Worm (Caenorhabditis elegans): Measurements from ENCODE around the gene srh-237.

The srh-237 gene

DNA sequence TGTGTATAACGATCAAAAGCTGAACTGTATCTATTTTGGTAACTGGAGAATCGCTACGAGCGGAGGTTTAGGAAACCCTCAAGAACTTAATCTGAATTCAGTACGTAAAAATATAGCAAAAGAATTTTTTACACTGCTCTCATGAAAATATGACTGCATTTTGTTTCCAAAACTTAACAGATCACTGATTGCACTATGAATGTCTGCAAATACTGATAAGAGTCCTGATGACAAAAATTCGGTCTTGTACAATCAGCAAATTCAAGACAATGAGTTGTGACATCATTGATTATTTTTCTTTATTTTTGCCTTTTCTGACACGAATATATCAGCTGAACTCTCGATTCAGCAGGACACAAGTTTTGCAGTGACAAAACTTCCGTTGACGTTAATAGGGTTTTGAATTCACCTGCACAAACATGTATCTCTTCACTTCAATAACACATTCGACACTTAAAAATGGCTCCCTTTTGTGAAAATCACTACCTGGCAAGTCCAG, at the start of gene srh-237:
Gene srh-237, plus strand, starts transcription at position 449 of the 499 bp plus-strand sequence.
- TF ChIP-seq flt-1 (GFP tag; IDR thresholded peaks at IDR 0.05) (no peak), med-1 (GFP tag; optimal IDR thresholded peaks at IDR 0.05; ENCODE audit: insufficient read depth) (no peak), ref-1 (GFP tag; conservative IDR thresholded peaks at IDR 0.05) (no peak), T22C8.4 (GFP tag; IDR thresholded peaks at IDR 0.05) (no peak), ztf-29 (GFP tag; IDR thresholded peaks at IDR 0.05) (no peak), klf-2 (GFP tag; conservative IDR thresholded peaks at IDR 0.05) (no peak), cog-1 (tag; optimal IDR thresholded peaks at IDR 0.05) (no peak), tab-1 (GFP tag; IDR thresholded peaks at IDR 0.05) (no peak), ztf-23 (GFP tag; IDR thresholded peaks at IDR 0.05) (no peak)

DNA sequence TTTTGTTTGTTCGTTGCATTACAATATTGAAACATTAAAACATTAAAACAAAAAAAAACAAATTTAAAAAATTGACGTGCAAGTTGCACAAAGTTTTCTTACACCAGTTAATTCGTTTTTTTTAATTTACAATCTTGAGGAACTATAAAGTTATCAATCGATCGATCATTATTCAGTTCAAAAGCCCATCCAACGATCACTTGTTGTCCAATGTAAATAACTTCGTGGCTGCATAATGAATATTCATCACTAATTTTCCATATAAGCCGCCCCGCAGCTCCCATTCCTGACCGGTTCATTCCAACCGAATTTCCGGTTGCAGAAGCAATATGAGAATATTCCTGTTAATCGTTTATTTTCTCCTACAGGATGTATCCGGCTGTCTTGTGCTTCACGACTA, 47.9 kb upstream of the srh-237 start, which contains the start of gene hpo-33:
Gene hpo-33, plus strand, starts transcription at position 301 of the 400 bp plus-strand sequence.
- TF ChIP-seq klf-2 (GFP tag; conservative IDR thresholded peaks at IDR 0.05), result no peak
- no peak for TF ChIP-seq T22C8.4 (GFP tag; IDR thresholded peaks at IDR 0.05)
- no peak for TF ChIP-seq ztf-23 (GFP tag; IDR thresholded peaks at IDR 0.05)
- TF ChIP-seq tab-1 (GFP tag; IDR thresholded peaks at IDR 0.05), result no peak
- TF ChIP-seq flt-1 (GFP tag; IDR thresholded peaks at IDR 0.05), result no peak
- no peak for TF ChIP-seq cog-1 (tag; optimal IDR thresholded peaks at IDR 0.05)
- no peak for TF ChIP-seq ref-1 (GFP tag; conservative IDR thresholded peaks at IDR 0.05)
- no peak for TF ChIP-seq ztf-29 (GFP tag; IDR thresholded peaks at IDR 0.05)
- TF ChIP-seq med-1 (GFP tag; optimal IDR thresholded peaks at IDR 0.05; ENCODE audit: insufficient read depth), result no peak

DNA sequence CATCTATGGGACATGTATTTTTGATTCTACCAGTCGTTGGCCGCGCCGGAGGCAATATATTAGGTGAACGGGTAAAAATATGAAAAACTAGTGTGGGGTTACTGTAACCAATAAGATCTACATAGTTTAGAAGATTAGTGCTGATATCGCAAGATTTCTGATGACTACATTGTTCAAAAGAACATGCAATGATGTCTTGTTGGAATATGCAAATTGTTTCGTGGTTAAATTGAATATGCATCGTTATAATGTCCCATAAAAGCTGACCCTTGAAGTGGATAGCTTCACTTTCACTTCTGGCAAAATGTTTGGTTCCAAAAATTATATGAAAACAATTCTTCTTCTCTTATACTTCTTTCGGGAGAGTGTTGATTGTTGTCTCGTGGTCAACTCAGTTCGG, 45.7 kb upstream of the srh-237 start, which contains the start of gene F28B1.2:
Gene F28B1.2, plus strand, starts transcription at position 301 of the 400 bp plus-strand sequence.
- TF ChIP-seq T22C8.4 (GFP tag; IDR thresholded peaks at IDR 0.05) (no peak), ztf-29 (GFP tag; IDR thresholded peaks at IDR 0.05) (no peak), cog-1 (tag; optimal IDR thresholded peaks at IDR 0.05) (no peak), klf-2 (GFP tag; conservative IDR thresholded peaks at IDR 0.05) (no peak), ztf-23 (GFP tag; IDR thresholded peaks at IDR 0.05) (no peak), med-1 (GFP tag; optimal IDR thresholded peaks at IDR 0.05; ENCODE audit: insufficient read depth) (no peak), flt-1 (GFP tag; IDR thresholded peaks at IDR 0.05) (no peak), ref-1 (GFP tag; conservative IDR thresholded peaks at IDR 0.05) (no peak), tab-1 (GFP tag; IDR thresholded peaks at IDR 0.05) (no peak)

DNA sequence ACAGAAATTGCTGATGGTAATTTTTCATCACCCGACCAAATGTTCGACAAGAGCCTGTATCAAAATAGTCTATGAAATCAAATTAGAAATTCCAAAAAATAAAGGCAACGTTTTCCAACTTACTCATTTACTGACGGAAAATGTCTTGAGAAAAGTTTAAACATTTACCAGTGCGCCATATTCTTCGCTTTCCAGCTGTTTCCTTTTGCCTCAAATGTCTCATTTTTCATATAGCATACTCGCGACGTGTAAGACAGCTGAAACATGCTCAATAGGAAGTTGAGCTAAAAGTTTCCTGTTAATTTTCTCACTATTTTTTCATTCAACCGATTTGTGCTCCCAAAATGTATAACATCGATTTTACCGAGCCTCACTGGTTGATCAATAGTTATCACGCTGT, 30.2 kb upstream of the srh-237 start, which contains the start of gene sri-66:
Gene sri-66, plus strand, starts transcription at position 301 of the 400 bp plus-strand sequence.
- TF ChIP-seq med-1 (GFP tag; optimal IDR thresholded peaks at IDR 0.05; ENCODE audit: insufficient read depth) (no peak), tab-1 (GFP tag; IDR thresholded peaks at IDR 0.05) (no peak), cog-1 (tag; optimal IDR thresholded peaks at IDR 0.05) (no peak), klf-2 (GFP tag; conservative IDR thresholded peaks at IDR 0.05) (no peak)

DNA sequence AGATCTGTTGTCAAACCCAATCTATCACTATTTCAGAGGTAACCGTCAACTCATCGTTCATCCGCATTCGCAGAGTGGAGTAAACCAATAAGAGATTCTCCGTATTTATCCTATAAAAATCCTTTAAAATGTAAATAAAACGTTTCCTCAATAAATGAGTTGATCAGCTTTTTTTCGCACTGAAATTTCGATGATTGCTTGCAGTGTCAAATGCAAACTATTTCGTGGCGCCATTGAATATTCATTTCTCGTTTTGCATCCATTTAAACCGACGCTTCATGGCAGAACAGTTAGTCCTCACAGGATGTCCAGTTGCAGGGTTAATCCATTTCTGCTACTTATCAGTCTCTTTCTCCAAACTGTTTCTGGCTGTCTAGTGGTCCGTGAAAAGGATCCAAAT, 28.6 kb upstream of the srh-237 start, which contains the start of gene F28B1.9:
Gene F28B1.9, plus strand, starts transcription at position 301 of the 400 bp plus-strand sequence.
- no peak for TF ChIP-seq tab-1 (GFP tag; IDR thresholded peaks at IDR 0.05)
- TF ChIP-seq ref-1 (GFP tag; conservative IDR thresholded peaks at IDR 0.05), result no peak
- TF ChIP-seq med-1 (GFP tag; optimal IDR thresholded peaks at IDR 0.05; ENCODE audit: insufficient read depth), result no peak

DNA sequence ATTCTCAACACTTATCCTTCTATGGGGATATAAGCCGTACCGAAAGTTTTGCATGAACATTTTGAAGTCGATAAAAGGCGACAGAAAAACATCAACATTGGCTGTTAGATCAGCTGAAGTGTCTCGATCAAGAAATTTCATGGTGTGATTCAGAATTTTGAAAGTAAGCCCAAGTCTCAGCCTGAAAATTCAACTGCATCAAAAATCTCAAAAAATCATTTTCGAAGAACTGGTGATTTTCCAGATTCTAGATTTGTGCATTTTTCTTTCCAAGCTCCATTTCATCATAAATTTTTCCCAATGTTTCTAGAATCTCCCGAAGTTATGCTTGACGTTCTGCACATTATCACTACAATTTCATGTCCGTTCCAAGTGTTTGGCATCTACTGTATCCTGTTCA, 25.5 kb upstream of the srh-237 start, which contains the start of gene srh-255:
Gene srh-255, plus strand, starts transcription at position 301 of the 400 bp plus-strand sequence.
- TF ChIP-seq ztf-23 (GFP tag; IDR thresholded peaks at IDR 0.05) (no peak), klf-2 (GFP tag; conservative IDR thresholded peaks at IDR 0.05) (no peak)

DNA sequence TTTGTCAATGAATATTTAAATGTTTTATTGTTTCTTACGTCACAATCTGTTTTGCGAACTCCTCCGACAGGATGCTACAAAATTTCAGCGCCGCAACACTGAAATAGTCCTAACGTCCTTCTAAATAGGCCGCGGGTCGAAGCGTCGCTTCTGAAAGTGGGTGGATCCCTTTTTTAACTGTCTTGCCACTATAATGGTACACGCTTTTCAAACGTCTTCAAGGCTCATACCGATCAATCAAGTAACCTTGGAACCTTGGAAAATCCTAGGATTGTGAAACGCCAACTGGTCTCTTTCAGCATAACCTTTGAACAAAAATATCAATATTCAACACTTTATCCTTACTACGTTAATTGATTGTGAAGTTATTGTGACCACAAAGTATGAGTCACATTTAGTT, 23.5 kb upstream of the srh-237 start:
- TF ChIP-seq ztf-29 (GFP tag; IDR thresholded peaks at IDR 0.05), result no peak
- TF ChIP-seq T22C8.4 (GFP tag; IDR thresholded peaks at IDR 0.05), result no peak
- TF ChIP-seq ztf-23 (GFP tag; IDR thresholded peaks at IDR 0.05), result no peak
- no peak for TF ChIP-seq klf-2 (GFP tag; conservative IDR thresholded peaks at IDR 0.05)
- TF ChIP-seq med-1 (GFP tag; optimal IDR thresholded peaks at IDR 0.05; ENCODE audit: insufficient read depth), result no peak
- TF ChIP-seq tab-1 (GFP tag; IDR thresholded peaks at IDR 0.05), result no peak
- TF ChIP-seq cog-1 (tag; optimal IDR thresholded peaks at IDR 0.05), result no peak
- no peak for TF ChIP-seq ref-1 (GFP tag; conservative IDR thresholded peaks at IDR 0.05)
- TF ChIP-seq flt-1 (GFP tag; IDR thresholded peaks at IDR 0.05), result no peak

DNA sequence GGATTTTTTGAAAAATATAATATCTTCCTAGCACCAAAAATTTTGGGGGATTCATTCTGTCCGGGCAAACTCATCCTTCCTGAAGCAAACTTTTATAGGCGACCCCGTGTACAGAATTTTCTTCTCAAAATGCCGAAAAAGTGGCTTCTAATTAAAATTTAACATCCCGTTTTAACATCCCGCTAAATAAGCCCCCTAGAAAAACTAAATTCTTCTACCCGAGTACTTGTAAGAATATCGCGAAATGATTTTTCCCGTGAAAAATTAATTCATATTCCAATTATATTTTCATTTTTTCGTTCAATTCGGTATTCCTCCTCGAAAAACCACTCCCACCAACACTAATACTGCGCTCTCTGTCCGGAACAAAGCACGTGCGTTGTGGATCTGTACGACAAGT, 21.3 kb upstream of the srh-237 start, which contains the start of gene T05E12.8:
Gene T05E12.8, plus strand, starts transcription at position 301 of the 400 bp plus-strand sequence.
- TF ChIP-seq flt-1 (GFP tag; IDR thresholded peaks at IDR 0.05) (no peak), klf-2 (GFP tag; conservative IDR thresholded peaks at IDR 0.05) (no peak), ztf-29 (GFP tag; IDR thresholded peaks at IDR 0.05) (no peak), ztf-23 (GFP tag; IDR thresholded peaks at IDR 0.05) (no peak), ref-1 (GFP tag; conservative IDR thresholded peaks at IDR 0.05) (no peak), T22C8.4 (GFP tag; IDR thresholded peaks at IDR 0.05) (no peak), tab-1 (GFP tag; IDR thresholded peaks at IDR 0.05) (no peak), med-1 (GFP tag; optimal IDR thresholded peaks at IDR 0.05; ENCODE audit: insufficient read depth) (no peak), cog-1 (tag; optimal IDR thresholded peaks at IDR 0.05) (no peak)

DNA sequence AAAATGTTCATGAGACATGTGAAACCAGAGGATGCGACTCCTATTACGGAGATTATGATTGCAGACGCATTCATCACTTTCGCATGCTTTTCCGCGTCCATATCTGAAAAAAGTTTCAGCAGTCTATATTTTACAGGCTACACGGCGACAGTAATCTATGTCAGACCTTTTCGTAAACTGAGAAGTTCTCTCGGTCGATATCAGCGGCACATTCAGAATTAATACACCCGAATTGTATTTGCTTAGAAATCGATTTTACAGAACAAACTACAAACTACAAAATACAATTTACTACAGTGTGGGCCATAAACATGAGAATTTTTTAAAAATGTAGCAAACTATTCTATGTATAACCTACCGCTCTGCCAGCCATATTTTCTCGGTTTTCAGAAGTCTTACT, 18.6 kb upstream of the srh-237 start, which contains the start of gene srbc-14:
Gene srbc-14, minus strand, starts transcription at position 101 of the 400 bp plus-strand sequence.
- TF ChIP-seq T22C8.4 (GFP tag; IDR thresholded peaks at IDR 0.05) (no peak), ztf-23 (GFP tag; IDR thresholded peaks at IDR 0.05) (no peak), tab-1 (GFP tag; IDR thresholded peaks at IDR 0.05) (no peak)

DNA sequence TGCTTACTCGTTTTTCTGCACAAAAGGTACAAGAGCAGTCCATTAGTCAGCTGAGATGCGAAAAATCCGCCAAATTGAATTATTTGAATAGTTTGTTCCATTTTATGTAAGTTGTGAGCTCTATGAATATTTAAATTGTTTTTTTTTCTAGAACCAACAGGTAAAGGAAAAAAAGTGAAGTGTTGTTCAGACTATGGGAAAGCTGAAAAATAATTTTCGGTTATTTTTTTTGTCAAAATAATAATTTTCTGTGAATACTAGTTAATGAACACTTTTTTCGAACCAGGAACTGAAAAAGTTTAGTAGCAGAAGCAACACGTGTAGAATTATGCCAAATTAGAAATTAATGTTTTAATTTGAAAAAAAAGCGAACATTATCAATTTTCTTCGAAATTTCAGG, 14.3 kb upstream of the srh-237 start, which contains the start of gene str-125:
Gene str-125, minus strand, starts transcription at position 101 of the 400 bp plus-strand sequence.
- no peak for TF ChIP-seq cog-1 (tag; optimal IDR thresholded peaks at IDR 0.05)
- no peak for TF ChIP-seq ztf-29 (GFP tag; IDR thresholded peaks at IDR 0.05)
- TF ChIP-seq T22C8.4 (GFP tag; IDR thresholded peaks at IDR 0.05), result no peak
- no peak for TF ChIP-seq ztf-23 (GFP tag; IDR thresholded peaks at IDR 0.05)
- TF ChIP-seq klf-2 (GFP tag; conservative IDR thresholded peaks at IDR 0.05), result no peak
- TF ChIP-seq tab-1 (GFP tag; IDR thresholded peaks at IDR 0.05), result no peak
- no peak for TF ChIP-seq med-1 (GFP tag; optimal IDR thresholded peaks at IDR 0.05; ENCODE audit: insufficient read depth)
- TF ChIP-seq flt-1 (GFP tag; IDR thresholded peaks at IDR 0.05), result no peak
- no peak for TF ChIP-seq ref-1 (GFP tag; conservative IDR thresholded peaks at IDR 0.05)
